Worm (Caenorhabditis elegans) whole organism, L4 larva: ENCODE results near the gene srxa-10.

ENCODE experiments used
- F10B5.3 ChIP-seq: sonication (generic microtip); optimal IDR thresholded peaks from 2 replicates; lab custom pipeline; 2016; ENCODE audit warnings: mild to moderate bottlenecking, missing genetic modification characterization, missing compliant biosample characterization
- F49E8.2 ChIP-seq: sonication (generic microtip); optimal IDR thresholded peaks from 2 replicates; lab custom pipeline; 2016; ENCODE audit warnings: missing compliant biosample characterization, mild to moderate bottlenecking, missing genetic modification characterization, borderline replicate concordance
- R02D3.7 ChIP-seq: fragments of 150-350 bp; sonication (generic microtip); optimal IDR thresholded peaks from 3 replicates; lab custom pipeline; 2014; ENCODE audit warnings: missing biosample characterization, missing genetic modification characterization
- Y75B8A.6 ChIP-seq: fragments of 200-800 bp; sonication (Bioruptor generic); IDR thresholded peaks from 2 replicates; pipeline ENCODE4 v1.3.6; 2022; ENCODE audit warnings: missing genetic modification reagents, missing genetic modification characterization, missing compliant biosample characterization
- aha-1 ChIP-seq: fragments of 150-350 bp; peaks from one replicate; lab custom pipeline; 2014; ENCODE audit warnings: missing biosample characterization, missing genetic modification characterization
- arid-1 ChIP-seq: fragments of 200-800 bp; sonication (Bioruptor generic); conservative IDR thresholded peaks from 2 replicates; pipeline ENCODE4 v1.3.6; 2022; ENCODE audit warnings: missing genetic modification reagents, missing genetic modification characterization, missing compliant biosample characterization
- ceh-44 ChIP-seq: fragments of 200-800 bp; sonication (Bioruptor generic); IDR thresholded peaks from 2 replicates; pipeline ENCODE4 v1.3.6; 2022; ENCODE audit warnings: missing genetic modification reagents, missing genetic modification characterization, missing compliant biosample characterization
- ceh-82 ChIP-seq: sonication (generic microtip); optimal IDR thresholded peaks from 2 replicates; lab custom pipeline; 2017; ENCODE audit warnings: missing biosample characterization, missing genetic modification characterization
- ces-1 ChIP-seq: fragments of 150-350 bp; sonication (generic microtip); optimal IDR thresholded peaks from 4 replicates; lab custom pipeline; 2014; ENCODE audit warnings: missing biosample characterization, missing genetic modification reagents, missing genetic modification characterization
- daf-12 ChIP-seq: fragments of 150-350 bp; optimal IDR thresholded peaks from 2 replicates; lab custom pipeline; 2014; ENCODE audit warnings: missing biosample characterization, missing genetic modification reagents, missing genetic modification characterization
- dve-1 ChIP-seq: sonication (generic microtip); optimal IDR thresholded peaks from 2 replicates; lab custom pipeline; 2017; ENCODE audit warnings: antibody characterized with exemption, mild to moderate bottlenecking, missing genetic modification characterization, missing compliant biosample characterization; ENCODE audit not compliant: insufficient read depth
- fkh-10 ChIP-seq: fragments of 150-350 bp; optimal IDR thresholded peaks from 2 replicates; lab custom pipeline; 2014; ENCODE audit warnings: missing biosample characterization, missing genetic modification reagents, missing genetic modification characterization
- hif-1 ChIP-seq, 2 experiments: sonication (generic microtip); optimal IDR thresholded peaks; 2 replicates each; lab custom pipeline; 2016 to 2017; ENCODE audit warnings: missing compliant biosample characterization in 2 of 2, missing genetic modification characterization in 2 of 2, missing genetic modification reagents in 2 of 2, missing genotype in 2 of 2, mild to moderate bottlenecking in 1 of 2
- hmg-1.1 ChIP-seq: fragments of 200-800 bp; sonication (Bioruptor generic); IDR thresholded peaks from 2 replicates; pipeline ENCODE4 v1.3.6; 2022; ENCODE audit warnings: missing genetic modification reagents, missing genetic modification characterization, missing compliant biosample characterization
- lin-1 ChIP-seq: fragments of 200-800 bp; sonication (Bioruptor generic); IDR thresholded peaks from 2 replicates; pipeline ENCODE4 v1.3.6; 2022; ENCODE audit warnings: missing genetic modification reagents, missing genetic modification characterization, missing compliant biosample characterization
- lin-15B ChIP-seq: fragments of 150-350 bp; sonication (generic microtip); optimal IDR thresholded peaks from 3 replicates; lab custom pipeline; 2014; ENCODE audit warnings: missing biosample characterization, missing genetic modification characterization
- lin-38 ChIP-seq: fragments of 200-800 bp; sonication (Bioruptor generic); IDR thresholded peaks from 2 replicates; pipeline ENCODE4 v1.3.6; 2022; ENCODE audit warnings: missing genetic modification reagents, missing genetic modification characterization, missing compliant biosample characterization
- lin-39 ChIP-seq: fragments of 150-350 bp; optimal IDR thresholded peaks from 2 replicates; lab custom pipeline; 2014; ENCODE audit warnings: missing biosample characterization, missing genetic modification reagents, missing genetic modification characterization
- madf-5 ChIP-seq, 2 experiments: fragments of 200-800 bp; sonication (Bioruptor generic); IDR thresholded peaks; 2 replicates each; pipeline ENCODE4 v1.3.6; 2022; ENCODE audit warnings: missing compliant biosample characterization in 2 of 2, missing genetic modification characterization in 2 of 2
- madf-9 ChIP-seq: fragments of 200-800 bp; sonication (Bioruptor generic); conservative IDR thresholded peaks from 2 replicates; pipeline ENCODE4 v1.3.6; 2022; ENCODE audit warnings: missing genetic modification reagents, missing genetic modification characterization, missing compliant biosample characterization
- mdl-1 ChIP-seq, 2 experiments: fragments of 150-350 bp in 1 of 2; sonication (generic microtip) in 1 of 2; optimal IDR thresholded peaks; 2 replicates each; lab custom pipeline; 2014 to 2017; ENCODE audit warnings: missing biosample characterization in 2 of 2, missing genetic modification characterization in 2 of 2
- mxl-2 ChIP-seq: fragments of 200-800 bp; sonication (Bioruptor generic); conservative IDR thresholded peaks from 2 replicates; pipeline ENCODE4 v1.3.6; 2022; ENCODE audit warnings: missing genetic modification reagents, missing genetic modification characterization, missing compliant biosample characterization
- mxl-3 ChIP-seq: fragments of 200-800 bp; sonication (Bioruptor generic); optimal IDR thresholded peaks from 2 replicates; lab custom pipeline; 2018; ENCODE audit warnings: mild to moderate bottlenecking, missing genetic modification characterization, missing compliant biosample characterization
- nhr-10 ChIP-seq: fragments of 150-350 bp; optimal IDR thresholded peaks from 2 replicates; lab custom pipeline; 2014; ENCODE audit warnings: missing biosample characterization, missing genetic modification characterization
- nhr-28 ChIP-seq: fragments of 150-350 bp; optimal IDR thresholded peaks from 2 replicates; lab custom pipeline; 2014; ENCODE audit warnings: missing biosample characterization, missing genetic modification characterization
- nhr-42 ChIP-seq: fragments of 200-800 bp; sonication (Bioruptor generic); IDR thresholded peaks from 2 replicates; pipeline ENCODE4 v1.3.6; 2022; ENCODE audit warnings: missing genetic modification characterization, missing compliant biosample characterization
- nhr-76 ChIP-seq: fragments of 150-350 bp; optimal IDR thresholded peaks from 2 replicates; lab custom pipeline; 2014; ENCODE audit warnings: missing biosample characterization, missing genetic modification characterization
- rbr-2 ChIP-seq: sonication (generic microtip); optimal IDR thresholded peaks from 2 replicates; lab custom pipeline; 2016; ENCODE audit warnings: missing genotype, missing genetic modification characterization, missing compliant biosample characterization
- saeg-2 ChIP-seq: fragments of 200-800 bp; sonication (Bioruptor generic); IDR thresholded peaks from 2 replicates; pipeline ENCODE4 v1.3.6; 2022; ENCODE audit warnings: missing genetic modification reagents, missing genetic modification characterization, missing compliant biosample characterization
- skn-1 ChIP-seq: fragments of 150-350 bp; optimal IDR thresholded peaks from 2 replicates; lab custom pipeline; 2014; ENCODE audit warnings: missing biosample characterization, missing genetic modification characterization
- snpc-1.2 ChIP-seq: fragments of 200-800 bp; sonication (Bioruptor generic); IDR thresholded peaks from 2 replicates; pipeline ENCODE4 v1.3.6; 2022; ENCODE audit warnings: missing genetic modification reagents, missing genetic modification characterization, missing compliant biosample characterization
- snpc-4 ChIP-seq: fragments of 150-350 bp; optimal IDR thresholded peaks from 2 replicates; lab custom pipeline; 2014; ENCODE audit warnings: missing biosample characterization, missing genetic modification characterization
- tag-97 ChIP-seq: fragments of 200-800 bp; sonication (Bioruptor generic); IDR thresholded peaks from 2 replicates; pipeline ENCODE4 v1.3.6; 2022; ENCODE audit warnings: missing genetic modification characterization, missing compliant biosample characterization
- unc-62 ChIP-seq, 3 experiments: fragments of 150-350 bp in 1 of 3; sonication (generic microtip); optimal IDR thresholded peaks in 2 of 3; peaks in 1 of 3; 1 replicate in 1 of 3; 2 replicates in 2 of 3; lab custom pipeline; 2014 to 2017; ENCODE audit warnings: missing biosample characterization in 3 of 3, missing genetic modification characterization in 3 of 3, missing genetic modification reagents in 3 of 3, missing genotype in 1 of 3
- zip-2 ChIP-seq: fragments of 150-350 bp; optimal IDR thresholded peaks from 2 replicates; lab custom pipeline; 2014; ENCODE audit warnings: missing biosample characterization, missing genetic modification characterization

The srxa-10 gene

DNA sequence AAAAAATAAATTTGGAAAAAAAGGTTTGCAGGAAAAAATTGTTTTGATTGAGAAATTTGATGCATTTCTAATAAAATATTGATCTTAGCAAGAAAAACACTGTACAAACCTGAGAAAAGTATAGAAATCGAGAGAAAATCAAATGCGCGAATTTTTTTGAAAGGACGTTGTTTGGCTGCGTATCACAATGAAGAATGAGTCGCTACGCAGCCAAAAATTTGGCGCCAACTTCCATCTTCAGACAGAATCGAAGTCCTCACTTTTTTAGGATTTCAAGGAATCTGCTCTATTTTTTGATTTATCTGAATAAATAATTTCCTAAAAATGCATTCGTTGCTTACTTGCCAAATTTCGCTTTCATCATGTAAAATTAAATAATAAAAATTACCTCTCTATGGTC is 49.7 kb downstream of the srxa-10 start (continued):
- TF ChIP-seq daf-12 (tag; lab: Kevin White, UChicago) (no peak), lin-38 (GFP tag; lab: Robert Waterston, UW) (peak; percentile 62), saeg-2 (GFP tag; lab: Robert Waterston, UW) (no peak), dve-1 (no peak), nhr-28 (no peak), lin-1 (GFP tag; lab: Robert Waterston, UW) (no peak), mdl-1 (tag; optimal IDR thresholded peaks at IDR 0.05; lab: Kevin White, UChicago) (no peak), R02D3.7 (tag; lab: Kevin White, UChicago) (no peak), F49E8.2 (tag; lab: Kevin White, UChicago) (peak; percentile 35)

DNA sequence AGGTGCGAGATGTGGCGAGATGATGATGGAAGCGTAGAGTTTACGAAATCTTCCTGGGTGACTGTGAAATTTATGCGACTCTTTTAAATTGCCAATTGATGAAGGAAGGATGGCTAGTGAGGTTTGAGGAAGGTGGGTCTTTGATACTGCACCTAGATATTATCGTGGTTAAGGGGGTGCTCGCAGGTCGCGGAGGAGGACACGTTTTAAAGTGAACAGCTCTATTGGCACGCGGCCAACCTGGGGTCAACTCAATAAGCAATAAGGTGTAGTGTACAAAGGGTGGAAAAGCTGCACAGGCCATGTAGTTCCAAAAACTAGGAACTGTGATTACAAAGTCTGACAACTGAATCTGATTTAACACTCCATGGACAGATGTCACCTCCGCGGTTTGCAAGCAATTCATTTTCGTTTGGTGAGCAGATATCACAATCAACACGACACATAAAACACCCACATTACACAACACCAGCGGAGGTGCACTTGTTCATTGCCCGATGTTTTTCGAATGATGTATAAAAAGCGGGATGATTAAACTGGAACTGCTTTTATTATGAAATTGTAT is 50.9 kb downstream of the srxa-10 start:
- TF ChIP-seq snpc-1.2 (GFP tag; lab: Robert Waterston, UW) (no peak), aha-1 (tag; lab: Kevin White, UChicago) (no peak), mxl-2 (no peak), arid-1 (GFP tag; lab: Robert Waterston, UW) (no peak), ces-1 (GFP tag; lab: Kevin White, UChicago) (no peak), madf-5 (GFP tag; IDR thresholded peaks at IDR 0.05; lab: Robert Waterston, UW) (0 out of 4 replicates have a peak, but pooled peaks of 1 of the 2 experiments have one; percentile 28), unc-62 (GFP tag; optimal IDR thresholded peaks at IDR 0.05 in 1 of 2; lab: Kevin White, UChicago) (peak in 1 of 2 experiments; percentile 65), unc-62 (tag; optimal IDR thresholded peaks at IDR 0.05; lab: Kevin White, UChicago) (no peak), madf-9 (GFP tag; lab: Robert Waterston, UW) (no peak), F49E8.2 (tag; lab: Kevin White, UChicago) (peak; percentile 40), lin-38 (GFP tag; lab: Robert Waterston, UW) (peak; percentile 49), fkh-10 (no peak), hif-1 (tag; optimal IDR thresholded peaks at IDR 0.05; lab: Kevin White, UChicago) (no peak), Y75B8A.6 (GFP tag; lab: Robert Waterston, UW) (no peak), nhr-10 (no peak), nhr-42 (GFP tag; lab: Robert Waterston, UW) (no peak), ceh-82 (no peak), skn-1 (tag; lab: Kevin White, UChicago) (no peak), saeg-2 (GFP tag; lab: Robert Waterston, UW) (no peak), rbr-2 (tag; lab: Kevin White, UChicago) (no peak), R02D3.7 (tag; lab: Kevin White, UChicago) (no peak), hmg-1.1 (GFP tag; lab: Robert Waterston, UW) (no peak), snpc-4 (tag; lab: Kevin White, UChicago) (no peak), nhr-28 (no peak), lin-15B (tag; lab: Kevin White, UChicago) (no peak), nhr-76 (tag; lab: Kevin White, UChicago) (no peak), mxl-3 (GFP tag; lab: Kevin White, UChicago) (no peak), tag-97 (no peak), ceh-44 (GFP tag; lab: Robert Waterston, UW) (no peak), F10B5.3 (tag; lab: Kevin White, UChicago) (no peak), lin-39 (tag; lab: Kevin White, UChicago) (no peak), lin-1 (GFP tag; lab: Robert Waterston, UW) (peak; percentile 38; the same call in 1 of the 2 replicates), zip-2 (tag; lab: Kevin White, UChicago) (no peak)
